Worm (Caenorhabditis elegans) whole organism, L1 larva: ENCODE data around the gene B0252.8.

Experiments used
- C34B4.2 ChIP-seq: sonication (generic microtip); optimal IDR thresholded peaks from 2 replicates; lab custom pipeline; 2017; ENCODE audit warnings: mild to moderate bottlenecking, missing genetic modification characterization, missing compliant biosample characterization
- F16B12.6 ChIP-seq: fragments of 150-350 bp; optimal IDR thresholded peaks from 2 replicates; lab custom pipeline; 2014; ENCODE audit warnings: missing biosample characterization, missing genetic modification characterization
- Y116A8C.19 ChIP-seq: sonication (generic microtip); optimal IDR thresholded peaks from 2 replicates; lab custom pipeline; 2016; ENCODE audit warnings: missing compliant biosample characterization, missing genetic modification characterization, borderline replicate concordance
- aha-1 ChIP-seq: fragments of 150-350 bp; optimal IDR thresholded peaks from 2 replicates; lab custom pipeline; 2014; ENCODE audit warnings: missing biosample characterization, missing genetic modification characterization
- aly-2 ChIP-seq: fragments of 150-350 bp; optimal IDR thresholded peaks from 2 replicates; lab custom pipeline; 2014; ENCODE audit warnings: missing biosample characterization, missing genetic modification characterization
- ama-1 ChIP-seq: fragments of 150-350 bp; optimal IDR thresholded peaks from 2 replicates; lab custom pipeline; 2014
- ceh-63 ChIP-seq: fragments of 200-800 bp; sonication (Bioruptor generic); optimal IDR thresholded peaks from 2 replicates; lab custom pipeline; 2018; ENCODE audit warnings: mild to moderate bottlenecking, missing genetic modification characterization, missing compliant biosample characterization
- ceh-82 ChIP-seq, 3 experiments: fragments of 150-350 bp in 1 of 3; sonication (generic microtip) in 2 of 3; optimal IDR thresholded peaks; 2 replicates each; lab custom pipeline; 2014 to 2017; ENCODE audit warnings: missing biosample characterization in 3 of 3, missing genetic modification characterization in 3 of 3
- dpl-1 ChIP-seq, 3 experiments: fragments of 150-350 bp in 2 of 3; sonication (generic microtip) in 1 of 3; optimal IDR thresholded peaks; 2 replicates each; lab custom pipeline; 2014 to 2017; ENCODE audit warnings: missing biosample characterization in 3 of 3, missing genetic modification characterization in 3 of 3, missing genetic modification reagents in 3 of 3
- dsc-1 ChIP-seq: sonication (generic microtip); optimal IDR thresholded peaks from 2 replicates; lab custom pipeline; 2016; ENCODE audit warnings: mild to moderate bottlenecking, missing genetic modification characterization, missing compliant biosample characterization
- egl-27 ChIP-seq, 2 experiments: fragments of 150-350 bp in 1 of 2; sonication (generic microtip); optimal IDR thresholded peaks; 3 replicates each; lab custom pipeline; 2017 to 2018; ENCODE audit warnings: missing biosample characterization in 2 of 2, missing genetic modification characterization in 2 of 2, missing genetic modification reagents in 2 of 2
- elt-3 ChIP-seq, 6 experiments: fragments of 150-350 bp in 1 of 6; sonication (generic microtip); optimal IDR thresholded peaks; 2 replicates each; lab custom pipeline; 2017 to 2018; ENCODE audit warnings: missing biosample characterization in 6 of 6, missing genetic modification characterization in 6 of 6, inconsistent platforms in 1 of 6
- ets-5 ChIP-seq: fragments of 200-800 bp; sonication (Bioruptor generic); IDR thresholded peaks from 2 replicates; pipeline ENCODE4 v1.3.6; 2022; ENCODE audit warnings: missing genetic modification characterization, missing compliant biosample characterization
- fkh-4 ChIP-seq: sonication (generic microtip); optimal IDR thresholded peaks from 2 replicates; lab custom pipeline; 2016; ENCODE audit warnings: missing compliant biosample characterization, missing genetic modification characterization, borderline replicate concordance
- fos-1 ChIP-seq: fragments of 150-350 bp; optimal IDR thresholded peaks from 2 replicates; lab custom pipeline; 2014; ENCODE audit warnings: missing biosample characterization, missing genetic modification characterization
- grh-1 ChIP-seq: fragments of 200-800 bp; sonication (Bioruptor generic); IDR thresholded peaks from 2 replicates; pipeline ENCODE4 v1.3.6; 2022; ENCODE audit warnings: missing genetic modification reagents, missing genetic modification characterization, missing compliant biosample characterization
- hlh-17 ChIP-seq: fragments of 200-800 bp; sonication (Bioruptor generic); optimal IDR thresholded peaks from 2 replicates; lab custom pipeline; 2018; ENCODE audit warnings: missing genetic modification characterization, mild to moderate bottlenecking, missing compliant biosample characterization, moderate library complexity, borderline replicate concordance
- hlh-4 ChIP-seq: sonication (generic microtip); optimal IDR thresholded peaks from 2 replicates; lab custom pipeline; 2016; ENCODE audit warnings: mild to moderate bottlenecking, missing genetic modification characterization, missing compliant biosample characterization
- isw-1 ChIP-seq: fragments of 200-800 bp; sonication (Bioruptor generic); IDR thresholded peaks from 2 replicates; pipeline ENCODE4 v1.3.6; 2022; ENCODE audit warnings: missing genetic modification characterization, missing compliant biosample characterization
- jun-1 ChIP-seq: fragments of 150-350 bp; optimal IDR thresholded peaks from 2 replicates; lab custom pipeline; 2014; ENCODE audit warnings: missing biosample characterization, missing genetic modification reagents, missing genetic modification characterization
- lin-14 ChIP-seq: fragments of 200-800 bp; sonication (Bioruptor generic); optimal IDR thresholded peaks from 2 replicates; lab custom pipeline; 2018; ENCODE audit warnings: mild to moderate bottlenecking, missing genetic modification characterization, moderate library complexity, missing compliant biosample characterization
- lin-15B ChIP-seq: fragments of 150-350 bp; sonication (generic microtip); optimal IDR thresholded peaks from 3 replicates; lab custom pipeline; 2014; ENCODE audit warnings: missing biosample characterization, missing genetic modification characterization
- lin-39 ChIP-seq: fragments of 150-350 bp; optimal IDR thresholded peaks from 2 replicates; lab custom pipeline; 2014; ENCODE audit warnings: missing biosample characterization, missing genetic modification reagents, missing genetic modification characterization
- lsy-2 ChIP-seq, 2 experiments: fragments of 150-350 bp; optimal IDR thresholded peaks; 2 replicates each; lab custom pipeline; 2014; ENCODE audit warnings: missing biosample characterization in 2 of 2, missing genetic modification characterization in 2 of 2
- mab-9 ChIP-seq: fragments of 200-800 bp; sonication (Bioruptor generic); IDR thresholded peaks from 2 replicates; pipeline ENCODE4 v1.3.6; 2022; ENCODE audit warnings: missing genetic modification reagents, missing genetic modification characterization, missing compliant biosample characterization
- mef-2 ChIP-seq: fragments of 150-350 bp; optimal IDR thresholded peaks from 2 replicates; lab custom pipeline; 2014; ENCODE audit warnings: missing biosample characterization, missing genetic modification characterization
- nhr-12 ChIP-seq: sonication (generic microtip); optimal IDR thresholded peaks from 2 replicates; lab custom pipeline; 2017; ENCODE audit warnings: missing biosample characterization, missing genetic modification characterization
- nhr-20 ChIP-seq: sonication (generic microtip); optimal IDR thresholded peaks from 2 replicates; lab custom pipeline; 2016; ENCODE audit warnings: mild to moderate bottlenecking, missing genetic modification characterization, missing compliant biosample characterization
- nhr-237 ChIP-seq: fragments of 150-350 bp; optimal IDR thresholded peaks from 2 replicates; lab custom pipeline; 2014; ENCODE audit warnings: missing biosample characterization, missing genetic modification characterization
- nhr-28 ChIP-seq: fragments of 150-350 bp; optimal IDR thresholded peaks from 2 replicates; lab custom pipeline; 2014; ENCODE audit warnings: missing biosample characterization, missing genetic modification characterization
- nhr-47 ChIP-seq: sonication (generic microtip); optimal IDR thresholded peaks from 2 replicates; lab custom pipeline; 2016; ENCODE audit warnings: mild to moderate bottlenecking, missing genetic modification characterization, moderate library complexity, missing compliant biosample characterization
- nhr-71 ChIP-seq: sonication (generic microtip); optimal IDR thresholded peaks from 2 replicates; lab custom pipeline; 2016; ENCODE audit warnings: mild to moderate bottlenecking, missing genetic modification characterization, moderate library complexity, missing compliant biosample characterization
- nhr-76 ChIP-seq: sonication (generic microtip); optimal IDR thresholded peaks from 2 replicates; lab custom pipeline; 2017; ENCODE audit warnings: missing biosample characterization, missing genetic modification characterization
- nhr-77 ChIP-seq: fragments of 150-350 bp; optimal IDR thresholded peaks from 2 replicates; lab custom pipeline; 2014; ENCODE audit warnings: missing biosample characterization, missing genetic modification characterization
- nhr-85 ChIP-seq: sonication (generic microtip); peaks from one replicate; lab custom pipeline; 2016; ENCODE audit warnings: missing genetic modification characterization, inconsistent platforms, missing compliant biosample characterization
- nhr-90 ChIP-seq: sonication (generic microtip); optimal IDR thresholded peaks from 2 replicates; lab custom pipeline; 2016; ENCODE audit warnings: mild to moderate bottlenecking, missing genetic modification characterization, missing compliant biosample characterization; ENCODE audit not compliant: poor library complexity
- pax-3 ChIP-seq: fragments of 200-800 bp; sonication (Bioruptor generic); optimal IDR thresholded peaks from 2 replicates; lab custom pipeline; 2018; ENCODE audit warnings: mild to moderate bottlenecking, missing genetic modification characterization, moderate library complexity, missing compliant biosample characterization
- pqm-1 ChIP-seq: sonication (generic microtip); optimal IDR thresholded peaks from 3 replicates; lab custom pipeline; 2017; ENCODE audit warnings: missing biosample characterization, missing genetic modification characterization
- snpc-4 ChIP-seq: fragments of 150-350 bp; optimal IDR thresholded peaks from 2 replicates; lab custom pipeline; 2014; ENCODE audit warnings: missing biosample characterization, missing genetic modification characterization
- snu-23 ChIP-seq: sonication (generic microtip); optimal IDR thresholded peaks from 2 replicates; lab custom pipeline; 2016; ENCODE audit warnings: missing genetic modification characterization, missing compliant biosample characterization
- sox-4 ChIP-seq: sonication (generic microtip); optimal IDR thresholded peaks from 2 replicates; lab custom pipeline; 2016; ENCODE audit warnings: missing genetic modification characterization, missing compliant biosample characterization
- sptf-1 ChIP-seq: fragments of 150-350 bp; optimal IDR thresholded peaks from 2 replicates; lab custom pipeline; 2014; ENCODE audit warnings: missing biosample characterization, missing genetic modification characterization
- sup-37 ChIP-seq: fragments of 200-800 bp; sonication (Bioruptor generic); optimal IDR thresholded peaks from 2 replicates; lab custom pipeline; 2018; ENCODE audit warnings: mild to moderate bottlenecking, missing genetic modification characterization, missing compliant biosample characterization
- tbx-2 ChIP-seq: sonication (generic microtip); optimal IDR thresholded peaks from 2 replicates; lab custom pipeline; 2016; ENCODE audit warnings: missing genetic modification characterization, missing compliant biosample characterization
- tlp-1 ChIP-seq: fragments of 150-350 bp; optimal IDR thresholded peaks from 2 replicates; lab custom pipeline; 2014; ENCODE audit warnings: missing biosample characterization, missing genetic modification characterization
- unc-130 ChIP-seq: fragments of 150-350 bp; optimal IDR thresholded peaks from 2 replicates; lab custom pipeline; 2017; ENCODE audit warnings: missing biosample characterization, missing genetic modification characterization, inconsistent platforms
- unc-62 ChIP-seq: fragments of 150-350 bp; optimal IDR thresholded peaks from 2 replicates; lab custom pipeline; 2014; ENCODE audit warnings: missing biosample characterization, missing genetic modification reagents, missing genetic modification characterization
- vab-15 ChIP-seq: sonication (generic microtip); optimal IDR thresholded peaks from 2 replicates; lab custom pipeline; 2017; ENCODE audit warnings: missing genotype, mild to moderate bottlenecking, missing genetic modification characterization, missing compliant biosample characterization
- xbp-1 ChIP-seq: sonication (generic microtip); optimal IDR thresholded peaks from 2 replicates; lab custom pipeline; 2016; ENCODE audit warnings: missing genetic modification characterization, missing compliant biosample characterization
- zag-1 ChIP-seq: fragments of 150-350 bp; optimal IDR thresholded peaks from 2 replicates; lab custom pipeline; 2014; ENCODE audit warnings: missing biosample characterization, missing genetic modification characterization
- ztf-11 ChIP-seq, 2 experiments: sonication (generic microtip); optimal IDR thresholded peaks; 2 replicates each; lab custom pipeline; 2016 to 2017; ENCODE audit warnings: missing genetic modification characterization in 2 of 2, missing biosample characterization in 1 of 2, missing compliant biosample characterization in 1 of 2
- ztf-4 ChIP-seq: fragments of 150-350 bp; optimal IDR thresholded peaks from 2 replicates; lab custom pipeline; 2014; ENCODE audit warnings: missing biosample characterization, missing genetic modification characterization

Gene B0252.8

DNA sequence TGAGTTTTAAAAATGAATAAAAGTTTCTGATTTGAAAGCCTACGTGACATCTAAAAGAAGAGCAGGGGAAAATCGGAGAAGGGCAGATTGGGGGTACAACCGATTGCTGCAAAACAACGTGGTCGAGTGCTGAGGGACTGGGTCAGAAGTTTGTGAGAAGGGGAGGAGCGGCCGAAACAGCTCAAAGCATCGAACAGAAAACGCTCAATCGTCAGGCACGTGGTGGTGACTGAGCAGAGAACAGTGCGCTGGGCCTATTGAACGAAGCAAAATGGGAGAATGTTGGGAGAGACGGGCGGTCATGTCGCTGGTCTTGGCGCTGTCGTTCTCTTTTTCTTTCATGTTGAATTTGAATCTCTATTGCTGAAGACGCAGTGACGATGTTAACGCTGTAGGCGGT lies 24.8 kb upstream of the B0252.8 start (continued):
- TF ChIP-seq lsy-2 (tag; optimal IDR thresholded peaks at IDR 0.05; lab: Kevin White, UChicago) (peak; percentile 50 to 65), aly-2 (no peak), ztf-11 (tag; optimal IDR thresholded peaks at IDR 0.05; lab: Kevin White, UChicago) (no peak), C34B4.2 (tag; lab: Kevin White, UChicago) (no peak), pqm-1 (no peak), mef-2 (tag; lab: Kevin White, UChicago) (no peak), hlh-4 (tag; lab: Kevin White, UChicago) (no peak), snu-23 (GFP tag; lab: Kevin White, UChicago) (peak; percentile 83), isw-1 (GFP tag; lab: Robert Waterston, UW) (0 out of 2 replicates have a peak, but pooled peaks have one; percentile 1), xbp-1 (tag; lab: Kevin White, UChicago) (peak; percentile 14), snpc-4 (tag; lab: Kevin White, UChicago) (peak; percentile 7), grh-1 (GFP tag; lab: Robert Waterston, UW) (0 out of 2 replicates have a peak, but pooled peaks have one; percentile 9), pax-3 (no peak), ets-5 (no peak), unc-62 (no peak), lin-39 (tag; lab: Kevin White, UChicago) (no peak), nhr-90 (tag; lab: Kevin White, UChicago) (peak; percentile 4), sox-4 (tag; lab: Kevin White, UChicago) (no peak), egl-27 (tag; optimal IDR thresholded peaks at IDR 0.05; lab: Kevin White, UChicago) (peak in 1 of 2 experiments; percentile 39), aha-1 (tag; lab: Kevin White, UChicago) (no peak), fos-1 (no peak), sptf-1 (tag; lab: Kevin White, UChicago) (no peak), F16B12.6 (tag; lab: Kevin White, UChicago) (no peak), tbx-2 (tag; lab: Kevin White, UChicago) (peak; percentile 48), lin-14 (GFP tag; lab: Kevin White, UChicago) (peak; percentile 88), ceh-63 (GFP tag; lab: Kevin White, UChicago) (no peak), ama-1 (lab: Kevin White, UChicago) (peak; percentile 49), lin-15B (tag; lab: Kevin White, UChicago) (no peak), vab-15 (no peak), Y116A8C.19 (tag; lab: Kevin White, UChicago) (no peak), elt-3 (tag; optimal IDR thresholded peaks at IDR 0.05; lab: Kevin White, UChicago) (peak in 1 of 6 experiments; percentile 21), zag-1 (tag; lab: Kevin White, UChicago) (no peak), nhr-71 (tag; lab: Kevin White, UChicago) (peak; percentile 78), nhr-28 (no peak), nhr-77 (tag; lab: Kevin White, UChicago) (no peak), sup-37 (GFP tag; lab: Kevin White, UChicago) (no peak), mab-9 (GFP tag; lab: Robert Waterston, UW) (no peak), dsc-1 (tag; lab: Kevin White, UChicago) (peak; percentile 7), nhr-12 (tag; lab: Kevin White, UChicago) (no peak), tlp-1 (tag; lab: Kevin White, UChicago) (no peak), hlh-17 (no peak), nhr-237 (tag; lab: Kevin White, UChicago) (no peak), nhr-85 (tag; lab: Kevin White, UChicago) (peak; percentile 87), ceh-82 (tag; optimal IDR thresholded peaks at IDR 0.05; lab: Kevin White, UChicago) (no peak), nhr-47 (tag; lab: Kevin White, UChicago) (peak; percentile 29), unc-130 (peak; percentile 83), nhr-76 (no peak), dpl-1 (GFP tag; optimal IDR thresholded peaks at IDR 0.05; lab: Kevin White, UChicago) (peak in 2 of 3 experiments; percentile 15 to 38), jun-1 (tag; lab: Kevin White, UChicago) (peak; percentile 60), ztf-4 (peak; percentile 43), fkh-4 (tag; lab: Kevin White, UChicago) (no peak), nhr-20 (tag; lab: Kevin White, UChicago) (peak; percentile 81)
- TF ChIP-seq, all 84 proteins: peak for 33
